Fruit fly (Drosophila melanogaster) whole organism, pupa: ENCODE measurements around the gene CG5191.

Experiments used
- CG10348 ChIP-seq: fragments of 200-800 bp; sonication (Bioruptor generic); IDR thresholded peaks from 2 replicates; pipeline ENCODE4 v1.3.6; 2022; ENCODE audit warnings: missing biosample characterization, missing genetic modification characterization
- CG12605 ChIP-seq: fragments of 200-800 bp; sonication (Bioruptor generic); IDR thresholded peaks from 2 replicates; pipeline ENCODE4 v1.3.6; 2022; ENCODE audit warnings: missing biosample characterization, missing genetic modification characterization
- CG13204 ChIP-seq: fragments of 200-800 bp; sonication (Bioruptor generic); optimal IDR thresholded peaks from 2 replicates; lab custom pipeline; 2018; ENCODE audit warnings: missing biosample characterization, mild to moderate bottlenecking, missing genetic modification characterization, moderate library complexity
- CG32121 ChIP-seq: fragments of 200-800 bp; sonication (Bioruptor generic); IDR thresholded peaks from 2 replicates; pipeline ENCODE4 v1.3.6; 2022; ENCODE audit warnings: missing biosample characterization, missing genetic modification characterization
- CG4496 ChIP-seq: fragments of 200-800 bp; sonication (Bioruptor generic); IDR thresholded peaks from 3 replicates; pipeline ENCODE4 v1.3.6; 2022; ENCODE audit warnings: missing biosample characterization, missing genetic modification characterization
- CG8301 ChIP-seq: fragments of 200-800 bp; sonication (Bioruptor generic); optimal IDR thresholded peaks from 2 replicates; lab custom pipeline; 2018; ENCODE audit warnings: missing biosample characterization, mild to moderate bottlenecking, missing genetic modification characterization
- Pif1B ChIP-seq: fragments of 200-800 bp; sonication (Bioruptor generic); optimal IDR thresholded peaks from 3 replicates; lab custom pipeline; 2016; ENCODE audit warnings: missing biosample characterization, missing genetic modification characterization
- gl ChIP-seq: fragments of 200-800 bp; sonication (Bioruptor generic); optimal IDR thresholded peaks from 2 replicates; lab custom pipeline; 2018; ENCODE audit warnings: missing biosample characterization, mild to moderate bottlenecking, missing genetic modification characterization

DNA sequence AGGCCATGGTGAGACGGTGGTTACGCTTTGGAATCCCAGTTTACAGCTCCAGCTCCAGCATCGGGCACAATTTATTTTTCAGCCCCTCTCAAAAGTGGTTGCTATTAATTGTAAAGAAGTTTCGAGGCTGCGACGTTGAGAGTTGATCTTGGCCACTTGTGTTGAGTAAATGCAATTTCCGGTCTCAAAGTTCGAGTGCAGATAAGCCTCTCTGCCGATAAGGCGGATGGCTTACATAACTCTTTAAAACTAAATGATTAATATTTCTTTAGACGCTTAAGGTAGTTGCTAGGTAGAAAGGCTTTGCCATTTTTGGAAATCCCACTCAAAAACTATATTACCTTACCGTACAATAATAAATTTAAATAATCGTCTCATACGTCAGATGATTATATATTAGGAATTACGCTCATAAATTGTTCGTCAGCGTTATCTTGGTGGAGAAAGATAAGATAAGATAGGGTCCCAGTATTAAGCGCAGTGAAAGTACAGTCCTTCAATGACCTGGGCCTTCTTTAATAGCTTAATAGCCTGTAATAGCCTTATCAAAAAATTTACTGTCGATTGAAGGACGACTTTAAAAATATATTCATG is 45.0 kb downstream of the CG5191 start:
- TF ChIP-seq CG32121 (GFP tag; lab: Robert Waterston, UW): no peak
- TF ChIP-seq gl (tag; lab: Kevin White, UChicago): no peak
- TF ChIP-seq CG12605 (GFP tag; lab: Robert Waterston, UW): no peak
- no peak for TF ChIP-seq CG13204 (GFP tag; lab: Kevin White, UChicago)
- TF ChIP-seq Pif1B (GFP tag; lab: Kevin White, UChicago): no peak
- no peak for TF ChIP-seq CG8301 (tag; lab: Kevin White, UChicago)
- no peak for TF ChIP-seq CG4496
- no peak for TF ChIP-seq CG10348 (GFP tag; lab: Robert Waterston, UW)
